Worm (Caenorhabditis elegans): ENCODE measurements around the gene ltah-1.1.

ce11 chrIV:12330840-12331359 is 51.5 kb downstream of the ltah-1.1 start, which contains the start of gene ufd-1:
- TF ChIP-seq ets-7 (tag; optimal IDR thresholded peaks at IDR 0.05) (no peak), hmg-4 (GFP tag; optimal IDR thresholded peaks at IDR 0.05) (no peak), hnd-1 (tag; optimal IDR thresholded peaks at IDR 0.05) (no peak), aly-1 (tag; optimal IDR thresholded peaks at IDR 0.05) (no peak), hmbx-1 (tag; optimal IDR thresholded peaks at IDR 0.05) (no peak), scrt-1 (GFP tag; IDR thresholded peaks at IDR 0.05) (no peak), ama-1 (optimal IDR thresholded peaks at IDR 0.05) (no peak)

Measured in whole organism, early embryonic.